Worm (Caenorhabditis elegans): ENCODE results near the gene T06E6.1.

DNA sequence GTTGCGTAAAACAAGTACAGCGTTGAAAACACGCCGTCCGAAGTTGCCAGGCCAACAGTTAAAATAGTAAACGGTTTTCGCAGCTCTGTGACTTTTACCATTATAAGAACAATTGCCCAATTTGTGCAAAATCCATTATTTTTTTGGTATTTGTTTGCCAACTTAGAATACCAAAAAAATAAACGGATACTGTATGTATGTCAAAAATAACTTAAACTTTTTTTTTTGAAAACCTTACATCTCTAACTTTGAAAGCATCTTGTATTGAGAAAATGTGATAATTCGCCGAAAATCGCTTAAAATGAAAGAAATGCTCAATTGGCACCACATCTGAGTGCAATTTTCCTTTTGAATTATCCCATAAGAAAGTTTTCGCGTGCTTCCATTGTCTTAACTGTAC, 4.0 kb upstream of the T06E6.1 start, which contains the start of gene fbxa-199:
- no peak for TF ChIP-seq ets-4 (tag; optimal IDR thresholded peaks at IDR 0.05)
- TF ChIP-seq pqm-1 (tag; optimal IDR thresholded peaks at IDR 0.05) = no peak
- TF ChIP-seq hlh-30 (tag; optimal IDR thresholded peaks at IDR 0.05; ENCODE audit: insufficient read depth) = no peak
- no peak for TF ChIP-seq F13H6.1 (tag; optimal IDR thresholded peaks at IDR 0.05)
- no peak for TF ChIP-seq lim-6 (tag; optimal IDR thresholded peaks at IDR 0.05)
- TF ChIP-seq dmd-4 (tag; optimal IDR thresholded peaks at IDR 0.05; ENCODE audit: borderline replicate concordance) = no peak
- TF ChIP-seq nhr-11 (tag; optimal IDR thresholded peaks at IDR 0.05) = no peak

All from whole organism, late embryonic.